Worm (Caenorhabditis elegans): ENCODE data around the gene srlf-24.

The srlf-24 gene

DNA sequence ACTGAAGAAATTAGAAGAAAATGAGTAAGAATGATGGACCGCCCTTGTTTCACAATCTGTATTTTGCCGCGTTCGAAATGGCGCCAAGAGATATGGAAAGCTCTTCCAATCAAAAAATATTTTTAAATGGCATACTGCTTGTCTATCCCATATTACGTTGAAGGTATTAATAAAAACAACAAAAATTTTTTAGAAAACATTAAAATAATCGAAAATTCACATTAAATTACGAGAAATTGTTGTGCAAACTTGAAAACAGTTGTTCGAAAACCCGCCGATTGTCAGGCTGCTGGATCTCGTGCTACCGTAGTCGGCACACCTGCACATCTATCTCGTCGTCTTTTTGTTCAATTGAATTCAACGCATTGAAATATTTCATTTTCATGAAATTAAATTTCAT, 22.0 kb downstream of the srlf-24 start, which contains the start of gene klc-1:
Gene klc-1 (plus strand): TSS at position 127 of the 400 bp plus-strand sequence.
- no peak for TF ChIP-seq unc-62 (GFP tag; optimal IDR thresholded peaks at IDR 0.05)

DNA sequence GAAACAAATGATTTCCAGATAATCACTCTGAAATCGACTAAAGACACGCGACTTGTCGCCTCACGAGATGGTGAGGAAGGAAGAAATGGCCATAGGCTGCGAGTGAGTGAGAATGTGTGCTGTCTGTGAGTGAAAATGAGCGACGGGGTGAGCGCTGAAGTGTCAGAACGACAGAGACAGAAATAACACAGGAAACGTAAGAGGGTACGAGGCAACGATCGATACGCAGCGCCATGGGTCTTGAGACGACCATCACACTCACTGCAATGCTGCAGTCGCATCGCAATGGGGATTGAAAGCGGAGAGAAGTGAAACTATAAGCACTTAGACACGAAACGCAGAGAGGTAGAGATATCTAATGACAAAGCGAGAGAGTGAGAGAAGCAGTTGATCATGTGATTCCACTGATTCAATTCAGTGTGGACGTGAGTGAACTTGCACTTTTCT, 22.8 kb downstream of the srlf-24 start:
- TF ChIP-seq unc-62 (GFP tag; optimal IDR thresholded peaks at IDR 0.05): no peak

ce11 chrIV:11082153-11082552, 23.5 kb downstream of the srlf-24 start, which contains the start of gene let-70:
TSS of gene let-70 (minus strand) at chrIV:11082253.
- TF ChIP-seq unc-62 (GFP tag; optimal IDR thresholded peaks at IDR 0.05): no peak

ce11 chrIV:11080823-11081285, 24.8 kb downstream of the srlf-24 start, which contains the start of gene atg-7:
TSS of gene atg-7 (minus strand) at chrIV:11081055.
- no peak for TF ChIP-seq unc-62 (GFP tag; optimal IDR thresholded peaks at IDR 0.05)

- no peak for TF ChIP-seq unc-62 (GFP tag; optimal IDR thresholded peaks at IDR 0.05)
These were observed 27.1 kb downstream of the srlf-24 start, which contains the start of gene Y5F2A.4 for ce11 chrIV:11078482-11078881. TSS of gene Y5F2A.4 (minus strand) at chrIV:11078582.

ce11 chrIV:11068314-11068713, 37.3 kb downstream of the srlf-24 start:
- no peak for TF ChIP-seq unc-62 (GFP tag; optimal IDR thresholded peaks at IDR 0.05)

DNA sequence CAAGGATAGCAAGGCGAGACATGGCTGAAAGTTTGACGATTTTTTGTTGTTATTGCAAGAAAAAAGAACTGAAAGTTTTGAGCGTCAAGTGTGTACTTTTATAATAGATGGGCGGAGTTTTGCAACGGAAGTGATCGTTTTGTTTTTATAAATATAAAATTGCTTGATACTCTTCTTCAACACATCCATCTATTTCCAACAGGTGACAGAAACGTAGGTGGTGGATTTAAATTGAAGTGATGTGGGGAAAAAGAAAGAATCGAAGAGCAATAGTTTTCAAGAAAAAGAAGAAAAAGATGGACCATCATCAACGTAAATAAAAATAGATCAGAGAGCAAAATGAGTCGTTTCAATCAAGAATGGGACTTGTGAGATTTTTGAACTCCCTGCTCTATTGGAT, 38.6 kb downstream of the srlf-24 start, which contains the start of gene ttr-17:
Gene ttr-17 (minus strand): TSS at position 24 of the 400 bp plus-strand sequence.
- no peak for TF ChIP-seq unc-62 (GFP tag; optimal IDR thresholded peaks at IDR 0.05)

ce11 chrIV:11063962-11064361, 41.7 kb downstream of the srlf-24 start, which contains the start of gene ttr-16:
TSS of gene ttr-16 (minus strand) at chrIV:11064137.
- TF ChIP-seq unc-62 (GFP tag; optimal IDR thresholded peaks at IDR 0.05): no peak

- no peak for TF ChIP-seq unc-62 (GFP tag; optimal IDR thresholded peaks at IDR 0.05)
These were observed 42.5 kb downstream of the srlf-24 start for ce11 chrIV:11062984-11063613.
